Worm (Caenorhabditis elegans) whole organism, young adult: ENCODE results near the gene R151.8.

ENCODE experiments used
- B0035.1 ChIP-seq: sonication (generic microtip); optimal IDR thresholded peaks from 2 replicates; lab custom pipeline; 2016; ENCODE audit warnings: missing genetic modification characterization, mild to moderate bottlenecking, missing compliant biosample characterization, missing genotype, missing genetic modification reagents
- B0261.1 ChIP-seq: sonication (generic microtip); optimal IDR thresholded peaks from 2 replicates; lab custom pipeline; 2016; ENCODE audit warnings: mild to moderate bottlenecking, missing genetic modification characterization, moderate library complexity, missing compliant biosample characterization
- B0336.3 ChIP-seq: fragments of 200-800 bp; sonication (Bioruptor generic); IDR thresholded peaks from 2 replicates; pipeline ENCODE4 v1.3.6; 2022; ENCODE audit warnings: missing genetic modification characterization, missing compliant biosample characterization
- D2030.7 ChIP-seq: fragments of 200-800 bp; sonication (Bioruptor generic); IDR thresholded peaks from 2 replicates; pipeline ENCODE4 v1.3.6; 2022; ENCODE audit warnings: missing genetic modification reagents, missing genetic modification characterization, missing compliant biosample characterization
- F33H1.4 ChIP-seq: fragments of 200-800 bp; sonication (Bioruptor generic); IDR thresholded peaks from 2 replicates; pipeline ENCODE4 v1.3.6; 2022; ENCODE audit warnings: missing genetic modification reagents, missing genetic modification characterization, missing compliant biosample characterization
- F52B5.7 ChIP-seq: sonication (generic microtip); optimal IDR thresholded peaks from 2 replicates; lab custom pipeline; 2016; ENCODE audit warnings: mild to moderate bottlenecking, missing genetic modification characterization, missing compliant biosample characterization
- F55B11.4 ChIP-seq: sonication (generic microtip); optimal IDR thresholded peaks from 2 replicates; lab custom pipeline; 2016; ENCODE audit warnings: missing compliant biosample characterization, missing genetic modification characterization, borderline replicate concordance; ENCODE audit not compliant: insufficient read depth
- F57A8.1 ChIP-seq: fragments of 200-800 bp; sonication (Bioruptor generic); optimal IDR thresholded peaks from 2 replicates; lab custom pipeline; 2018; ENCODE audit warnings: mild to moderate bottlenecking, missing genetic modification characterization, moderate library complexity, missing compliant biosample characterization
- F57C9.4 ChIP-seq: sonication (generic microtip); optimal IDR thresholded peaks from 2 replicates; lab custom pipeline; 2017; ENCODE audit warnings: mild to moderate bottlenecking, missing genetic modification characterization, missing compliant biosample characterization
- K11D2.4 ChIP-seq: fragments of 200-800 bp; sonication (Bioruptor generic); IDR thresholded peaks from 2 replicates; pipeline ENCODE4 v1.3.6; 2022; ENCODE audit warnings: missing genetic modification reagents, missing genetic modification characterization, missing compliant biosample characterization
- T07F8.4 ChIP-seq: sonication (generic microtip); optimal IDR thresholded peaks from 2 replicates; lab custom pipeline; 2016; ENCODE audit warnings: mild to moderate bottlenecking, missing genetic modification characterization, moderate library complexity, missing compliant biosample characterization
- T26A5.8 ChIP-seq: sonication (generic microtip); optimal IDR thresholded peaks from 2 replicates; lab custom pipeline; 2016; ENCODE audit warnings: missing genetic modification characterization, missing compliant biosample characterization
- Y56A3A.18 ChIP-seq: fragments of 200-800 bp; sonication (Bioruptor generic); IDR thresholded peaks from 2 replicates; pipeline ENCODE4 v1.3.6; 2022; ENCODE audit warnings: missing genetic modification reagents, missing genetic modification characterization, missing compliant biosample characterization
- akir-1 ChIP-seq: fragments of 200-800 bp; sonication (Bioruptor generic); optimal IDR thresholded peaks from 2 replicates; lab custom pipeline; 2018; ENCODE audit warnings: mild to moderate bottlenecking, missing genetic modification characterization, moderate library complexity, missing compliant biosample characterization
- aptf-3 ChIP-seq: fragments of 200-800 bp; sonication (Bioruptor generic); IDR thresholded peaks from 2 replicates; pipeline ENCODE4 v1.3.6; 2022; ENCODE audit warnings: missing genetic modification characterization, missing compliant biosample characterization
- attf-6 ChIP-seq: fragments of 200-800 bp; sonication (Bioruptor generic); IDR thresholded peaks from 2 replicates; pipeline ENCODE4 v1.3.6; 2022; ENCODE audit warnings: missing genetic modification reagents, missing genetic modification characterization, missing compliant biosample characterization
- bed-2 ChIP-seq: fragments of 200-800 bp; sonication (Bioruptor generic); IDR thresholded peaks from 2 replicates; pipeline ENCODE4 v1.3.6; 2022; ENCODE audit warnings: missing genetic modification reagents, missing genetic modification characterization, missing compliant biosample characterization
- ccch-3 ChIP-seq: fragments of 200-800 bp; sonication (Bioruptor generic); optimal IDR thresholded peaks from 2 replicates; lab custom pipeline; 2018; ENCODE audit warnings: mild to moderate bottlenecking, missing genetic modification characterization, missing compliant biosample characterization
- cebp-2 ChIP-seq: fragments of 200-800 bp; sonication (Bioruptor generic); IDR thresholded peaks from 2 replicates; pipeline ENCODE4 v1.3.6; 2022; ENCODE audit warnings: missing genetic modification characterization, missing compliant biosample characterization
- ceh-27 ChIP-seq: fragments of 200-800 bp; sonication (Bioruptor generic); optimal IDR thresholded peaks from 2 replicates; lab custom pipeline; 2018; ENCODE audit warnings: mild to moderate bottlenecking, missing genetic modification characterization, moderate library complexity, missing compliant biosample characterization
- ceh-58 ChIP-seq: fragments of 200-800 bp; sonication (Bioruptor generic); IDR thresholded peaks from 2 replicates; pipeline ENCODE4 v1.3.6; 2022; ENCODE audit warnings: missing genetic modification characterization, missing compliant biosample characterization
- dox-1 ChIP-seq: fragments of 200-800 bp; sonication (Bioruptor generic); IDR thresholded peaks from 2 replicates; pipeline ENCODE4 v1.3.6; 2022; ENCODE audit warnings: missing genetic modification reagents, missing genetic modification characterization, missing compliant biosample characterization
- dpff-1 ChIP-seq: sonication (generic microtip); optimal IDR thresholded peaks from 2 replicates; lab custom pipeline; 2017; ENCODE audit warnings: mild to moderate bottlenecking, missing genetic modification characterization, missing compliant biosample characterization
- dpl-1 ChIP-seq: fragments of 150-350 bp; optimal IDR thresholded peaks from 2 replicates; lab custom pipeline; 2014; ENCODE audit warnings: missing biosample characterization, missing genetic modification reagents, missing genetic modification characterization
- egl-44 ChIP-seq: fragments of 200-800 bp; sonication (Bioruptor generic); IDR thresholded peaks from 2 replicates; pipeline ENCODE4 v1.3.6; 2022; ENCODE audit warnings: missing genetic modification reagents, missing genetic modification characterization, missing compliant biosample characterization
- egrh-3 ChIP-seq: fragments of 200-800 bp; sonication (Bioruptor generic); IDR thresholded peaks from 2 replicates; pipeline ENCODE4 v1.3.6; 2022; ENCODE audit warnings: missing genetic modification reagents, missing genetic modification characterization, missing compliant biosample characterization
- hlh-12 ChIP-seq: sonication (generic microtip); optimal IDR thresholded peaks from 2 replicates; lab custom pipeline; 2016; ENCODE audit warnings: missing genetic modification characterization, missing compliant biosample characterization
- hlh-26 ChIP-seq: fragments of 200-800 bp; sonication (Bioruptor generic); conservative IDR thresholded peaks from 2 replicates; pipeline ENCODE4 v1.3.6; 2022; ENCODE audit warnings: missing genetic modification reagents, missing genetic modification characterization, missing compliant biosample characterization
- hmg-1.2 ChIP-seq: fragments of 200-800 bp; sonication (Bioruptor generic); IDR thresholded peaks from 2 replicates; pipeline ENCODE4 v1.3.6; 2022; ENCODE audit warnings: missing genetic modification reagents, missing genetic modification characterization, missing compliant biosample characterization
- hmg-20 ChIP-seq: fragments of 200-800 bp; sonication (Bioruptor generic); IDR thresholded peaks from 2 replicates; pipeline ENCODE4 v1.3.6; 2022; ENCODE audit warnings: missing genetic modification reagents, missing genetic modification characterization, missing compliant biosample characterization
- hrde-1 ChIP-seq: sonication (generic microtip); optimal IDR thresholded peaks from 2 replicates; lab custom pipeline; 2016; ENCODE audit warnings: missing genetic modification characterization, mild to moderate bottlenecking, missing compliant biosample characterization, moderate library complexity, missing genotype, missing genetic modification reagents, borderline replicate concordance
- lag-1 ChIP-seq: fragments of 200-800 bp; sonication (Bioruptor generic); IDR thresholded peaks from 2 replicates; pipeline ENCODE4 v1.3.6; 2022; ENCODE audit warnings: missing genetic modification reagents, missing genetic modification characterization, missing compliant biosample characterization
- let-607 ChIP-seq, 2 experiments: fragments of 200-800 bp in 1 of 2; sonication (Bioruptor generic) in 1 of 2; sonication (generic microtip) in 1 of 2; optimal IDR thresholded peaks; 2 replicates each; lab custom pipeline; 2016 to 2018; ENCODE audit warnings: mild to moderate bottlenecking in 2 of 2, missing compliant biosample characterization in 2 of 2, missing genetic modification characterization in 2 of 2, moderate library complexity in 2 of 2, missing genotype in 1 of 2
- lin-26 ChIP-seq: fragments of 200-800 bp; sonication (Bioruptor generic); IDR thresholded peaks from 2 replicates; pipeline ENCODE4 v1.3.6; 2022; ENCODE audit warnings: missing genetic modification reagents, missing genetic modification characterization, missing compliant biosample characterization
- lin-35 ChIP-seq, 3 experiments: fragments of 150-350 bp in 2 of 3; sonication (generic microtip) in 1 of 3; optimal IDR thresholded peaks; 2 replicates each; lab custom pipeline; 2014 to 2018; ENCODE audit warnings: missing biosample characterization in 3 of 3, missing genetic modification characterization in 3 of 3, missing genetic modification reagents in 3 of 3
- lin-40 ChIP-seq: sonication (generic microtip); optimal IDR thresholded peaks from 2 replicates; lab custom pipeline; 2016; ENCODE audit warnings: missing genetic modification characterization, mild to moderate bottlenecking, missing compliant biosample characterization, missing genotype, missing genetic modification reagents
- lin-54 ChIP-seq: fragments of 200-800 bp; sonication (Bioruptor generic); optimal IDR thresholded peaks from 2 replicates; lab custom pipeline; 2018; ENCODE audit warnings: mild to moderate bottlenecking, missing genetic modification characterization, missing compliant biosample characterization
- madf-6 ChIP-seq: fragments of 200-800 bp; sonication (Bioruptor generic); IDR thresholded peaks from 2 replicates; pipeline ENCODE4 v1.3.6; 2022; ENCODE audit warnings: missing genetic modification reagents, missing genetic modification characterization, missing compliant biosample characterization
- madf-8 ChIP-seq: fragments of 200-800 bp; sonication (Bioruptor generic); conservative IDR thresholded peaks from 2 replicates; pipeline ENCODE4 v1.3.6; 2022; ENCODE audit warnings: missing genetic modification reagents, missing genetic modification characterization, missing compliant biosample characterization
- mcd-1 ChIP-seq: fragments of 200-800 bp; sonication (Bioruptor generic); IDR thresholded peaks from 2 replicates; pipeline ENCODE4 v1.3.6; 2022; ENCODE audit warnings: missing genetic modification reagents, missing genetic modification characterization, missing compliant biosample characterization
- nfya-1 ChIP-seq: sonication (generic microtip); optimal IDR thresholded peaks from 2 replicates; lab custom pipeline; 2017; ENCODE audit warnings: antibody characterized with exemption, missing compliant biosample characterization, missing genetic modification characterization, borderline replicate concordance; ENCODE audit not compliant: insufficient read depth
- pbrm-1 ChIP-seq: fragments of 200-800 bp; sonication (Bioruptor generic); IDR thresholded peaks from 2 replicates; pipeline ENCODE4 v1.3.6; 2022; ENCODE audit warnings: missing genetic modification reagents, missing genetic modification characterization, missing compliant biosample characterization
- repo-1 ChIP-seq: sonication (generic microtip); optimal IDR thresholded peaks from 2 replicates; lab custom pipeline; 2017; ENCODE audit warnings: mild to moderate bottlenecking, missing genetic modification characterization, missing compliant biosample characterization
- snpc-1.3 ChIP-seq: sonication (generic microtip); optimal IDR thresholded peaks from 2 replicates; lab custom pipeline; 2017; ENCODE audit warnings: missing genetic modification characterization, mild to moderate bottlenecking, missing compliant biosample characterization, antibody characterized with exemption, moderate library complexity, missing genotype, missing genetic modification reagents; ENCODE audit not compliant: insufficient read depth
- sptf-2 ChIP-seq: fragments of 200-800 bp; sonication (Bioruptor generic); optimal IDR thresholded peaks from 2 replicates; lab custom pipeline; 2018; ENCODE audit warnings: mild to moderate bottlenecking, missing genetic modification characterization, missing compliant biosample characterization
- tbp1 ChIP-seq: fragments of 200-800 bp; sonication (Bioruptor generic); optimal IDR thresholded peaks from 2 replicates; lab custom pipeline; 2018; ENCODE audit warnings: mild to moderate bottlenecking, missing genetic modification characterization, missing compliant biosample characterization

The R151.8 gene

DNA sequence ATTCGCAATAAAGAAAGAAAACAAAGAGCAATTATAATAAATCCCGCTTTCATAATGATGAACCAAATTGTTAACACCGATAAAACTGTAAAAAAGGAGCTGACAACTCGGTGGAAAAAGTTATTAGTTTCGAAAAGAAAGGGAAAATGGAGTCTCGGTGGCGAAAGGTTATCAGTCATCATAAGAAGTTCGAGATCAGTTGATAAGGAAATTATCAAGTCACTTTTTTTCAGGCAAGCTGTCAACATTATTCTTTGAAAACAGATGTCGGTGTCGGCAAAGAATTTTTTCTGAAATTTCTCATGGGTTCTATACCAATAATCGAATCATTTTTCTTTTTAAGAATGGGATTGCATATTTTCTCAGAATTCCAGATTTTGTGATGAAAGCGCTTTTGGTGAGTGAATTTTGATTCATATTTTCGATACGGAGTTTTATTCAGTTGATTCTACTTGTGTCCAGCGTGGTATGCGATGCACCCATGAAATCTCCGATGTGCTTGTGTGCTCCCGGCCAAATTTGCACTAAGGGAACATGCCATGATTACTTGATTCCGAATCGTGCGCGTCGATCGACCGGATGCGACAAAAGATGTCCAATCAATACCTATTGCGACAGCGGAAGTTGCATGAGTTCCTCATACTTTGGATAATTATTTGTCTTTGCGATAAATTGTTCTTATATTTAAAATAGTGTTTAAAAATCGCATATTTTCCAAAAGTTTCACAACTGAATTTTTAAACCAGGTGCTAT, 41.1 kb downstream of the R151.8 start, which contains the start of the genes F37C12.21 and F37C12.10 (continued):
- TF ChIP-seq madf-6 (peak; percentile 43; the same call in 1 of the 2 replicates), repo-1 (peak; percentile 47), Y56A3A.18 (no peak), ceh-58 (no peak), B0035.1 (no peak), B0336.3 (GFP tag; lab: Robert Waterston, UW) (peak; percentile 62), hlh-26 (GFP tag; lab: Robert Waterston, UW) (no peak), pbrm-1 (GFP tag; lab: Robert Waterston, UW) (no peak), dpff-1 (tag; lab: Kevin White, UChicago) (no peak), B0261.1 (tag; lab: Kevin White, UChicago) (no peak), F33H1.4 (GFP tag; lab: Robert Waterston, UW) (no peak), hmg-1.2 (GFP tag; lab: Robert Waterston, UW) (peak; percentile 15; the same call in 1 of the 2 replicates), aptf-3 (GFP tag; lab: Robert Waterston, UW) (0 out of 2 replicates have a peak, but pooled peaks have one; percentile 17), K11D2.4 (GFP tag; lab: Robert Waterston, UW) (no peak), cebp-2 (GFP tag; lab: Robert Waterston, UW) (0 out of 2 replicates have a peak, but pooled peaks have one; percentile 63), F57A8.1 (GFP tag; lab: Kevin White, UChicago) (no peak), D2030.7 (GFP tag; lab: Robert Waterston, UW) (no peak), hmg-20 (no peak), sptf-2 (GFP tag; lab: Kevin White, UChicago) (no peak), hrde-1 (no peak), egrh-3 (no peak), attf-6 (GFP tag; lab: Robert Waterston, UW) (no peak), let-607 (tag; optimal IDR thresholded peaks at IDR 0.05; lab: Kevin White, UChicago) (peak in 1 of 2 experiments; percentile 24), hlh-12 (tag; lab: Kevin White, UChicago) (no peak), mcd-1 (GFP tag; lab: Robert Waterston, UW) (0 out of 2 replicates have a peak, but pooled peaks have one; percentile 6), lin-40 (no peak), akir-1 (GFP tag; lab: Kevin White, UChicago) (no peak), madf-8 (no peak), dox-1 (GFP tag; lab: Robert Waterston, UW) (peak; percentile 51), egl-44 (GFP tag; lab: Robert Waterston, UW) (no peak), bed-2 (GFP tag; lab: Robert Waterston, UW) (no peak), snpc-1.3 (tag; lab: Kevin White, UChicago) (no peak), lag-1 (GFP tag; lab: Robert Waterston, UW) (no peak), nfya-1 (tag; lab: Kevin White, UChicago) (no peak), lin-54 (no peak), ceh-27 (no peak), dpl-1 (no peak), tbp1 (GFP tag; lab: Kevin White, UChicago) (no peak), T07F8.4 (tag; lab: Kevin White, UChicago) (no peak), F57C9.4 (tag; lab: Kevin White, UChicago) (no peak), F52B5.7 (no peak), lin-26 (GFP tag; lab: Robert Waterston, UW) (0 out of 2 replicates have a peak, but pooled peaks have one; percentile 29), lin-35 (GFP tag; optimal IDR thresholded peaks at IDR 0.05; lab: Kevin White, UChicago) (no peak), T26A5.8 (no peak), F55B11.4 (no peak), ccch-3 (GFP tag; lab: Kevin White, UChicago) (no peak)
